Worm (Caenorhabditis elegans): Measurements from ENCODE around the gene T22C8.4.

Gene T22C8.4

ce11 chrII:8599214-8599613, 24.1 kb downstream of the T22C8.4 start, which contains the start of gene F28C6.5:
F28C6.5 (plus strand) TSS chrII:8599514.
- TF ChIP-seq blmp-1 (tag; optimal IDR thresholded peaks at IDR 0.05) (peak; percentile 26), ceh-8 (GFP tag; optimal IDR thresholded peaks at IDR 0.05) (no peak)

- TF ChIP-seq mep-1 (tag; optimal IDR thresholded peaks at IDR 0.05) (no peak), fos-1 (tag; optimal IDR thresholded peaks at IDR 0.05) (no peak), lin-39 (tag; optimal IDR thresholded peaks at IDR 0.05) (no peak), dsc-1 (tag; optimal IDR thresholded peaks at IDR 0.05) (no peak), pax-3 (tag; optimal IDR thresholded peaks at IDR 0.05) (no peak), ets-5 (GFP tag; IDR thresholded peaks at IDR 0.05) (no peak), skn-1 (tag; optimal IDR thresholded peaks at IDR 0.05) (no peak), isw-1 (GFP tag; IDR thresholded peaks at IDR 0.05) (no peak), unc-130 (tag; optimal IDR thresholded peaks at IDR 0.05) (no peak), Y116A8C.19 (tag; optimal IDR thresholded peaks at IDR 0.05; ENCODE audit: borderline replicate concordance) (no peak), swsn-7 (tag; optimal IDR thresholded peaks at IDR 0.05) (no peak), nhr-11 (tag; optimal IDR thresholded peaks at IDR 0.05) (no peak), nhr-77 (tag; optimal IDR thresholded peaks at IDR 0.05) (no peak), snpc-4 (tag; optimal IDR thresholded peaks at IDR 0.05) (no peak), nhr-85 (tag) (no peak), hlh-4 (tag; optimal IDR thresholded peaks at IDR 0.05) (no peak), mef-2 (tag; optimal IDR thresholded peaks at IDR 0.05) (no peak), ceh-8 (GFP tag; optimal IDR thresholded peaks at IDR 0.05) (no peak)
Measured at ce11 chrII:8593840-8594625, 29.3 kb downstream of the T22C8.4 start, which contains the start of gene aptf-3. aptf-3 (plus strand) TSS chrII:8594190.

- TF ChIP-seq nhr-76 (tag; optimal IDR thresholded peaks at IDR 0.05) (no peak), nhr-12 (tag; optimal IDR thresholded peaks at IDR 0.05) (no peak), zag-1 (tag; optimal IDR thresholded peaks at IDR 0.05) (no peak), zip-4 (GFP tag; optimal IDR thresholded peaks at IDR 0.05) (no peak)
Measured at ce11 chrII:8590684-8591083, 32.6 kb downstream of the T22C8.4 start, which contains the start of gene aptf-4. aptf-4 (plus strand) TSS chrII:8590984.

ce11 chrII:8589227-8589626, 34.1 kb downstream of the T22C8.4 start:
- peak; percentile 51 for TF ChIP-seq ces-1 (GFP tag; optimal IDR thresholded peaks at IDR 0.05)
- peak in 1 of 2 experiments; percentile 10 for TF ChIP-seq lin-35 (GFP tag; optimal IDR thresholded peaks at IDR 0.05)
- TF ChIP-seq ceh-82 (tag; optimal IDR thresholded peaks at IDR 0.05): no peak
- peak in 1 of 2 experiments; percentile 16 for TF ChIP-seq lsy-2 (tag; optimal IDR thresholded peaks at IDR 0.05)
- no peak for TF ChIP-seq nhr-237 (tag; optimal IDR thresholded peaks at IDR 0.05)
- peak; percentile 72 for TF ChIP-seq dsc-1 (tag; optimal IDR thresholded peaks at IDR 0.05)
- TF ChIP-seq zag-1 (tag; optimal IDR thresholded peaks at IDR 0.05): peak; percentile 52
- no peak for TF ChIP-seq ztf-11 (tag; optimal IDR thresholded peaks at IDR 0.05)
- peak; percentile 77 for TF ChIP-seq ceh-8 (GFP tag; optimal IDR thresholded peaks at IDR 0.05)
- peak; percentile 51 for TF ChIP-seq unc-86 (tag; optimal IDR thresholded peaks at IDR 0.05)
- TF ChIP-seq lir-3 (tag; optimal IDR thresholded peaks at IDR 0.05; ENCODE audit: poor library complexity): no peak
- TF ChIP-seq lin-14 (GFP tag; optimal IDR thresholded peaks at IDR 0.05): peak; percentile 88
- peak; percentile 57 for TF ChIP-seq nhr-71 (tag; optimal IDR thresholded peaks at IDR 0.05)

- TF ChIP-seq ces-1 (GFP tag; optimal IDR thresholded peaks at IDR 0.05) (no peak), zag-1 (tag; optimal IDR thresholded peaks at IDR 0.05) (peak; percentile 35), lin-14 (GFP tag; optimal IDR thresholded peaks at IDR 0.05) (peak; percentile 28), ztf-11 (tag; optimal IDR thresholded peaks at IDR 0.05) (peak in 1 of 2 experiments; percentile 42), fkh-4 (tag; optimal IDR thresholded peaks at IDR 0.05; ENCODE audit: borderline replicate concordance) (no peak), lin-15B (tag; optimal IDR thresholded peaks at IDR 0.05) (no peak)
Measured at ce11 chrII:8588442-8588841, 34.9 kb downstream of the T22C8.4 start.

Measured in whole organism, L1 larva.